Worm (Caenorhabditis elegans) whole organism, L4/young adult: Measurements from ENCODE around the gene bus-17.

ENCODE experiments used
- dao-5 ChIP-seq: sonication (generic microtip); optimal IDR thresholded peaks from 2 replicates; lab custom pipeline; 2016; ENCODE audit warnings: missing genotype, missing genetic modification characterization, moderate library complexity, missing compliant biosample characterization
- him-1 ChIP-seq: sonication (generic microtip); optimal IDR thresholded peaks from 2 replicates; lab custom pipeline; 2016; ENCODE audit warnings: missing genotype, missing genetic modification reagents, missing genetic modification characterization, missing compliant biosample characterization

ce11 chrX:15736419-15736818, 29.7 kb downstream of the bus-17 start:
- TF ChIP-seq him-1 (tag; lab: Kevin White, UChicago) (no peak), dao-5 (tag; lab: Kevin White, UChicago) (no peak)
